Worm (Caenorhabditis elegans) whole organism, early embryonic: Measurements from ENCODE around the gene C50B6.7.

Experiments
- aly-1 ChIP-seq: sonication (generic microtip); optimal IDR thresholded peaks from 2 replicates; lab custom pipeline; 2016; ENCODE audit warnings: missing genetic modification characterization, missing compliant biosample characterization
- ama-1 ChIP-seq: fragments of 150-350 bp; optimal IDR thresholded peaks from 2 replicates; lab custom pipeline; 2014
- ceh-13 ChIP-seq: fragments of 200-800 bp; sonication (Bioruptor generic); optimal IDR thresholded peaks from 2 replicates; lab custom pipeline; 2018; ENCODE audit warnings: mild to moderate bottlenecking, missing genetic modification characterization, missing compliant biosample characterization
- ceh-36 ChIP-seq: sonication (generic microtip); optimal IDR thresholded peaks from 2 replicates; lab custom pipeline; 2016; ENCODE audit warnings: missing genetic modification characterization, inconsistent platforms, missing compliant biosample characterization
- ets-7 ChIP-seq: sonication (generic microtip); optimal IDR thresholded peaks from 2 replicates; lab custom pipeline; 2016; ENCODE audit warnings: missing genotype, missing genetic modification characterization, missing compliant biosample characterization
- flt-1 ChIP-seq: fragments of 200-800 bp; sonication (Bioruptor generic); IDR thresholded peaks from 2 replicates; pipeline ENCODE4 v1.3.6; 2022; ENCODE audit warnings: missing genetic modification characterization, missing compliant biosample characterization
- hmbx-1 ChIP-seq: sonication (generic microtip); optimal IDR thresholded peaks from 2 replicates; lab custom pipeline; 2016; ENCODE audit warnings: mild to moderate bottlenecking, missing genetic modification characterization, missing compliant biosample characterization
- hmg-4 ChIP-seq: fragments of 200-800 bp; sonication (Bioruptor generic); optimal IDR thresholded peaks from 2 replicates; lab custom pipeline; 2018; ENCODE audit warnings: mild to moderate bottlenecking, missing genetic modification characterization, missing compliant biosample characterization
- hnd-1 ChIP-seq: sonication (generic microtip); optimal IDR thresholded peaks from 2 replicates; lab custom pipeline; 2016; ENCODE audit warnings: missing genetic modification characterization, missing compliant biosample characterization
- sea-1 ChIP-seq: fragments of 200-800 bp; sonication (Bioruptor generic); conservative IDR thresholded peaks from 2 replicates; pipeline ENCODE4 v1.3.6; 2022; ENCODE audit warnings: missing genetic modification characterization, missing compliant biosample characterization
- tbx-11 ChIP-seq: fragments of 200-800 bp; sonication (Bioruptor generic); IDR thresholded peaks from 2 replicates; pipeline ENCODE4 v1.3.6; 2022; ENCODE audit warnings: missing genetic modification characterization, missing compliant biosample characterization
- tbx-37 ChIP-seq: fragments of 200-800 bp; sonication (Bioruptor generic); conservative IDR thresholded peaks from 2 replicates; pipeline ENCODE4 v1.3.6; 2022; ENCODE audit warnings: missing genetic modification reagents, missing genetic modification characterization, missing compliant biosample characterization

DNA sequence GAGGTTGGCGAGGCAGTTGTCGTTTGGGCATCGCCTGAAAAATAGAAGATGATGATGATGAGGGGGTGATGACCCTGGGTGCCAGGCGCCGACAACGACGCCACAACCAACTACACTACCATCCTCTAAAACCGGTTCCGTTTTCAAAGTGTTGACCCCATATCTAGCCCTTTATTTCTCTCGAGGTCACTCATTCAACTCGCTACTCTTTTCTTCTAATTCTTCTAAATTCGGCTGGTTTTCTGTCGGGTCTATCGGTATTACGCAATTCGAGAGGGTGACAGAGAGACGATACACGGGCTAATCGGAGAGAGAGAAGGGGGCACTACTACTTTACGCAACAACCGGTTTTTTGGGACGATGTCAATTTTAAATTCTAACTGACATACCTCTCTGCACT is 46.6 kb upstream of the C50B6.7 start:
- no peak for TF ChIP-seq aly-1 (tag; lab: Kevin White, UChicago)
- TF ChIP-seq sea-1 (GFP tag; lab: Robert Waterston, UW), result no peak
- TF ChIP-seq tbx-37 (GFP tag; lab: Robert Waterston, UW), result no peak
- no peak for TF ChIP-seq ama-1 (lab: Kevin White, UChicago)
- no peak for TF ChIP-seq ets-7 (tag; lab: Kevin White, UChicago)
- no peak for TF ChIP-seq hmg-4 (GFP tag; lab: Kevin White, UChicago)
- TF ChIP-seq ceh-36 (tag; lab: Kevin White, UChicago), result no peak
- no peak for TF ChIP-seq tbx-11 (GFP tag; lab: Robert Waterston, UW)
- no peak for TF ChIP-seq ceh-13 (GFP tag; lab: Kevin White, UChicago)
- TF ChIP-seq hmbx-1 (tag; lab: Kevin White, UChicago), result no peak
- no peak for TF ChIP-seq flt-1
- no peak for TF ChIP-seq hnd-1 (tag; lab: Kevin White, UChicago)
